Worm (Caenorhabditis elegans) whole organism, L3 larva: ENCODE measurements around the gene Y116A8C.469.

Experiments used
- lin-15B ChIP-seq: fragments of 150-350 bp; optimal IDR thresholded peaks from 2 replicates; lab custom pipeline; 2014; ENCODE audit warnings: missing biosample characterization, missing genetic modification characterization
- lin-39 ChIP-seq: fragments of 150-350 bp; optimal IDR thresholded peaks from 2 replicates; lab custom pipeline; 2018; ENCODE audit warnings: missing biosample characterization, missing genetic modification reagents, missing genetic modification characterization
- nhr-11 ChIP-seq: fragments of 150-350 bp; optimal IDR thresholded peaks from 2 replicates; lab custom pipeline; 2014; ENCODE audit warnings: missing biosample characterization, missing genetic modification characterization
- nhr-28 ChIP-seq: fragments of 150-350 bp; optimal IDR thresholded peaks from 2 replicates; lab custom pipeline; 2014; ENCODE audit warnings: missing biosample characterization, missing genetic modification characterization
- unc-39 ChIP-seq: sonication (generic microtip); optimal IDR thresholded peaks from 4 replicates; lab custom pipeline; 2017; ENCODE audit warnings: missing biosample characterization, missing genetic modification characterization
- ztf-4 ChIP-seq: fragments of 150-350 bp; optimal IDR thresholded peaks from 2 replicates; lab custom pipeline; 2014; ENCODE audit warnings: missing biosample characterization, missing genetic modification characterization

DNA sequence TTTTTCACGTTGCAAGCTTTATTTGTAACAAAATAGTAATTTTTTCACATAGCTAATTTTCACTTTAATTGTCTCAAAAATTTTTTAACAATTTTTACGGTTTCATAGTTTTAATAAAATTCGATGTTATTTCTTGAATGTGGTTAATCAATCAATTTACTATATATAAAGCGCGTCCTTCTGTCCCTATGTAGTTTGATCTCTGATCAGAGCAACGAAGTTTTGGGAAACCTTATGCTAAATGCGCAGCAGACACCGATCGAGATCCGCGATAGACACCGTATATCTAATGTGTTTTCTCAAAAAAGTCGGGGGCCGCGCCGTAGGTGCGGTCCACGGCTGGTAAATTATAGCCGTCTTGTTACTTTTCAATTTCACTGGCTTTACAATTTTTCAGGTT, 29.2 kb downstream of the Y116A8C.469 start:
- TF ChIP-seq lin-39 (no peak), lin-15B (tag; lab: Kevin White, UChicago) (no peak), nhr-11 (tag; lab: Kevin White, UChicago) (no peak), ztf-4 (no peak), nhr-28 (no peak), unc-39 (tag; lab: Kevin White, UChicago) (no peak)
